Fruit fly (Drosophila melanogaster) whole organism, embryonic: ENCODE data around the gene CG3634.

Experiments used
- Abd-B ChIP-seq: fragments of 200-800 bp; sonication (Bioruptor generic); optimal IDR thresholded peaks from 2 replicates; lab custom pipeline; 2018; ENCODE audit warnings: missing biosample characterization, mild to moderate bottlenecking, missing genetic modification characterization, moderate library complexity
- CG10366 ChIP-seq: fragments of 200-800 bp; sonication (Bioruptor generic); IDR thresholded peaks from 2 replicates; pipeline ENCODE4 v1.3.6; 2022; ENCODE audit warnings: missing biosample characterization, missing genetic modification characterization
- CG15696 ChIP-seq: fragments of 200-800 bp; sonication (Bioruptor generic); optimal IDR thresholded peaks from 2 replicates; lab custom pipeline; 2019; ENCODE audit warnings: missing biosample characterization, mild to moderate bottlenecking, missing genetic modification characterization, moderate library complexity
- CG3065 ChIP-seq: fragments of 200-800 bp; sonication (Bioruptor generic); optimal IDR thresholded peaks from 2 replicates; lab custom pipeline; 2016; ENCODE audit warnings: missing biosample characterization, missing genetic modification characterization
- CG31365 ChIP-seq: fragments of 200-800 bp; sonication (Bioruptor generic); optimal IDR thresholded peaks from 2 replicates; lab custom pipeline; 2018; ENCODE audit warnings: missing biosample characterization, mild to moderate bottlenecking, missing genetic modification characterization
- CG3281 ChIP-seq: fragments of 200-800 bp; sonication (Bioruptor generic); optimal IDR thresholded peaks from 3 replicates; lab custom pipeline; 2017; ENCODE audit warnings: missing biosample characterization, mild to moderate bottlenecking, missing genetic modification characterization
- CG3726 ChIP-seq: fragments of 200-800 bp; sonication (Bioruptor generic); IDR thresholded peaks from 3 replicates; pipeline ENCODE4, ENCODE4 v1.3.6; 2022; ENCODE audit warnings: missing biosample characterization, missing genetic modification characterization
- CG4360 ChIP-seq: fragments of 200-800 bp; sonication (Bioruptor generic); IDR thresholded peaks from 2 replicates; pipeline ENCODE4 v1.3.6; 2022; ENCODE audit warnings: missing biosample characterization, missing genetic modification characterization
- CG4617 ChIP-seq: fragments of 200-800 bp; sonication (Bioruptor generic); optimal IDR thresholded peaks from 3 replicates; lab custom pipeline; 2016; ENCODE audit warnings: missing biosample characterization, missing genetic modification characterization, borderline replicate concordance
- CG5180 ChIP-seq: fragments of 200-800 bp; sonication (Bioruptor generic); optimal IDR thresholded peaks from 3 replicates; lab custom pipeline; 2017; ENCODE audit warnings: missing biosample characterization, missing genetic modification characterization, mild to moderate bottlenecking, moderate library complexity, missing genetic modification reagents
- CG6254 ChIP-seq: fragments of 200-800 bp; sonication (Bioruptor generic); optimal IDR thresholded peaks from 3 replicates; lab custom pipeline; 2017; ENCODE audit warnings: mild to moderate bottlenecking, missing biosample characterization, missing genetic modification reagents, missing genetic modification characterization
- CG7357 ChIP-seq: fragments of 200-800 bp; sonication (Bioruptor generic); IDR thresholded peaks from 3 replicates; pipeline ENCODE4 v1.3.6; 2022; ENCODE audit warnings: missing biosample characterization, missing genetic modification characterization
- CG8281 ChIP-seq: fragments of 200-800 bp; sonication (Bioruptor generic); optimal IDR thresholded peaks from 2 replicates; lab custom pipeline; 2018; ENCODE audit warnings: missing biosample characterization, mild to moderate bottlenecking, missing genetic modification characterization, moderate library complexity
- CG8924 ChIP-seq: fragments of 200-800 bp; optimal IDR thresholded peaks from 3 replicates; lab custom pipeline; 2019; ENCODE audit warnings: missing biosample characterization, mild to moderate bottlenecking, missing genetic modification characterization, moderate library complexity
- CG9727 ChIP-seq: fragments of 200-800 bp; sonication (Bioruptor generic); optimal IDR thresholded peaks from 3 replicates; lab custom pipeline; 2017; ENCODE audit warnings: missing biosample characterization, mild to moderate bottlenecking, missing genetic modification characterization
- E2f2 ChIP-seq: fragments of 200-800 bp; sonication (Bioruptor generic); IDR thresholded peaks from 2 replicates; pipeline ENCODE4 v1.3.6; 2022; ENCODE audit warnings: missing biosample characterization, missing genetic modification characterization
- Hr51 ChIP-seq, 2 experiments: fragments of 200-800 bp; sonication (Bioruptor generic); optimal IDR thresholded peaks; 2 replicates in 1 of 2; 3 replicates in 1 of 2; lab custom pipeline; 2016 to 2018; ENCODE audit warnings: missing biosample characterization in 2 of 2, missing genetic modification characterization in 2 of 2, mild to moderate bottlenecking in 1 of 2, moderate library complexity in 1 of 2
- Hsf ChIP-seq: fragments of 200-800 bp; sonication (Bioruptor generic); optimal IDR thresholded peaks from 3 replicates; lab custom pipeline; 2016; ENCODE audit warnings: missing biosample characterization, missing genetic modification characterization
- MESR4 ChIP-seq: fragments of 200-800 bp; sonication (Bioruptor generic); optimal IDR thresholded peaks from 2 replicates; lab custom pipeline; 2018; ENCODE audit warnings: missing biosample characterization, mild to moderate bottlenecking, missing genetic modification characterization, moderate library complexity
- NfI ChIP-seq: fragments of 200-800 bp; sonication (Bioruptor generic); optimal IDR thresholded peaks from 3 replicates; lab custom pipeline; 2018; ENCODE audit warnings: missing biosample characterization, mild to moderate bottlenecking, missing genetic modification characterization, moderate library complexity
- Oaz ChIP-seq: fragments of 200-800 bp; sonication (Bioruptor generic); IDR thresholded peaks from 2 replicates; pipeline ENCODE4 v1.3.6; 2022; ENCODE audit warnings: missing biosample characterization, missing genetic modification characterization
- Sry-δ ChIP-seq: fragments of 200-800 bp; sonication (Bioruptor generic); optimal IDR thresholded peaks from 2 replicates; lab custom pipeline; 2016; ENCODE audit warnings: missing biosample characterization, missing genetic modification characterization
- Xrp1 ChIP-seq: fragments of 200-800 bp; sonication (Bioruptor generic); IDR thresholded peaks from 2 replicates; pipeline ENCODE4 v1.3.6; 2022; ENCODE audit warnings: missing biosample characterization, missing genetic modification characterization
- amos ChIP-seq: fragments of 200-800 bp; sonication (Bioruptor generic); IDR thresholded peaks from 2 replicates; pipeline ENCODE4 v1.3.6; 2022; ENCODE audit warnings: missing biosample characterization, missing genetic modification characterization; ENCODE audit not compliant: partially characterized antibody
- ase ChIP-seq: fragments of 200-800 bp; sonication (Bioruptor generic); IDR thresholded peaks from 3 replicates; pipeline ENCODE4 v1.3.6; 2022; ENCODE audit warnings: missing biosample characterization, missing genetic modification characterization
- dimm ChIP-seq: fragments of 200-800 bp; sonication (Bioruptor generic); IDR thresholded peaks from 2 replicates; pipeline ENCODE4 v1.3.6; 2022; ENCODE audit warnings: missing biosample characterization, missing genetic modification characterization
- dpn ChIP-seq, 2 experiments: fragments of 200-800 bp; sonication (Bioruptor generic); optimal IDR thresholded peaks; 3 replicates each; lab custom pipeline; 2016; ENCODE audit warnings: missing biosample characterization in 2 of 2, missing genetic modification characterization in 2 of 2
- exex ChIP-seq: fragments of 200-800 bp; sonication (Bioruptor generic); optimal IDR thresholded peaks from 4 replicates; lab custom pipeline; 2018; ENCODE audit warnings: missing biosample characterization, mild to moderate bottlenecking, missing genetic modification characterization, moderate library complexity
- gfzf ChIP-seq: fragments of 200-800 bp; sonication (Bioruptor generic); optimal IDR thresholded peaks from 2 replicates; lab custom pipeline; 2016; ENCODE audit warnings: missing biosample characterization, mild to moderate bottlenecking, missing genetic modification characterization, moderate library complexity
- kah ChIP-seq: fragments of 200-800 bp; sonication (Bioruptor generic); optimal IDR thresholded peaks from 2 replicates; lab custom pipeline; 2018; ENCODE audit warnings: missing biosample characterization, mild to moderate bottlenecking, missing genetic modification characterization
- lab ChIP-seq: fragments of 200-800 bp; sonication (Bioruptor generic); optimal IDR thresholded peaks from 3 replicates; lab custom pipeline; 2017; ENCODE audit warnings: missing biosample characterization, missing genetic modification characterization, mild to moderate bottlenecking, moderate library complexity, missing genetic modification reagents
- lola ChIP-seq, 3 experiments: fragments of >200 bp in 2 of 3; fragments of 200-800 bp in 1 of 3; sonication (Bioruptor generic) in 1 of 3; optimal IDR thresholded peaks; 2 replicates each; lab custom pipeline; 2017 to 2019; ENCODE audit warnings: missing biosample characterization in 3 of 3, missing genetic modification characterization in 3 of 3, mild to moderate bottlenecking in 1 of 3, moderate library complexity in 1 of 3
- mirr ChIP-seq: fragments of 200-800 bp; sonication (Bioruptor generic); optimal IDR thresholded peaks from 3 replicates; lab custom pipeline; 2018; ENCODE audit warnings: missing biosample characterization, mild to moderate bottlenecking, missing genetic modification characterization
- nom ChIP-seq: fragments of 200-800 bp; sonication (Bioruptor generic); optimal IDR thresholded peaks from 2 replicates; lab custom pipeline; 2017; ENCODE audit warnings: missing biosample characterization, missing genetic modification characterization, mild to moderate bottlenecking, moderate library complexity, missing genetic modification reagents
- slou ChIP-seq: fragments of 200-800 bp; sonication (Bioruptor generic); optimal IDR thresholded peaks from 3 replicates; lab custom pipeline; 2016; ENCODE audit warnings: missing biosample characterization, missing genetic modification characterization
- twi ChIP-seq: fragments of 200-800 bp; optimal IDR thresholded peaks from 2 replicates; lab custom pipeline; 2019; ENCODE audit warnings: missing biosample characterization, mild to moderate bottlenecking, missing genetic modification characterization, moderate library complexity
- unc-4 ChIP-seq: fragments of 200-800 bp; sonication (Bioruptor generic); IDR thresholded peaks from 2 replicates; pipeline ENCODE4 v1.3.6; 2022; ENCODE audit warnings: missing biosample characterization, missing genetic modification characterization; ENCODE audit not compliant: partially characterized antibody
- zfh2 ChIP-seq: fragments of 200-800 bp; sonication (Bioruptor generic); optimal IDR thresholded peaks from 2 replicates; lab custom pipeline; 2016; ENCODE audit warnings: missing biosample characterization, missing genetic modification characterization

The CG3634 gene

DNA sequence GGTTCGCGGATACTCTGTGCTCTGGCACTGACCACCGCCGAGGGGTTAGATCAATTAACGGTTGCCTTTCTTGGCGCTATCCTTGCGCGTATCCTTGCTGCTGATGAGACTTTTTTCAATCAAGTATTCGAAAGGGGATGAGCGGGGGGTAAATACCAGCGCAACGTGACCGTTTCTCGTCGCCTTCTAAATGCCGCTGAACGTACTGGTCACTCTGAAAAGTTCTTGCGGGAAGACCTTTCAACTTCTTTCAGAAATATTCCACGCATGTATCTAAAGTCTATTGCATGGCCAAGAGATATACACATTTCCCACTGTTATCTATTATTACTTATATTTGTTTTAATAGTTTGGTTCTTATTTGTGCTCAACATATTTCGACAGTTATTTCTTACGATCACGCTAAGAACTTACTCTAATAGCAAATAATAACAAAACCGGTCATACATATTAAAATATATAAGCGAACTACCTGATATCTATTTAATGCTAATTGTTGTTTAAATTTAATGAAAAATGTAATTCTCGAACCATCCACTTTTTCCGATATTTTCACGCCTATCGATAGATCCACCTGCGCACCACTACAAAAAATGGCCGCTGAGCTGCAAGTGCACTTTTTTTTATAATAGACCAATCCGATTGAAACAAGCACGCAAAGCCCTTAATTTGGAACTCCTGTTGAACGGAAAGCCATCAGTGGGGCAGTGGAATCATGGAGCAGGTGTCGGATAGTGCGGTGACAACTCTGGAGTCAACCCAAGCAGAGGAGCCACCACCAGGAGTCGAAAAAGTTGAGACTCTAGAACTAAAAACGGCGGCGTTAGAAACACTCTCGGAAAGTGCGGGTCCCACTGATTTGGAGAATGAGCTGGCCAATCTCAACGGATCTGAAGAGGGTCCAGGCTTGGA lies at the start of gene CG3634, which contains the start of gene HIPP1 (continued):
- TF ChIP-seq CG8281, result no peak
- no peak for TF ChIP-seq Oaz (GFP tag; lab: Robert Waterston, UW)
- TF ChIP-seq twi (tag; lab: Kevin White, UChicago), result no peak
- no peak for TF ChIP-seq kah (GFP tag; lab: Kevin White, UChicago)
- peak; percentile 83 for TF ChIP-seq gfzf (GFP tag; lab: Kevin White, UChicago)
- no peak for TF ChIP-seq CG3726 (GFP tag; lab: Robert Waterston, UW)
- TF ChIP-seq CG3281, result no peak
- TF ChIP-seq Hsf (GFP tag; lab: Kevin White, UChicago), result peak; percentile 24
- TF ChIP-seq CG6254 (GFP tag; lab: Kevin White, UChicago), result no peak
- TF ChIP-seq Xrp1 (GFP tag; lab: Robert Waterston, UW), result peak; percentile 22; the same call in 1 of the 2 replicates
- TF ChIP-seq Hr51 (GFP tag; optimal IDR thresholded peaks at IDR 0.05; lab: Kevin White, UChicago), result no peak
- peak; percentile 17 for TF ChIP-seq CG9727 (GFP tag; lab: Kevin White, UChicago)
- TF ChIP-seq CG7357 (GFP tag; lab: Robert Waterston, UW), result no peak
- TF ChIP-seq CG8924 (tag; lab: Kevin White, UChicago), result peak; percentile 11
- peak; percentile 80 for TF ChIP-seq Sry-δ (GFP tag; lab: Kevin White, UChicago)
- TF ChIP-seq dimm (GFP tag; lab: Robert Waterston, UW), result no peak
- TF ChIP-seq unc-4, result peak; percentile 69; the same call in 1 of the 2 replicates
- no peak for TF ChIP-seq ase (GFP tag; lab: Robert Waterston, UW)
- no peak for TF ChIP-seq CG10366
- no peak for TF ChIP-seq CG3065 (GFP tag; lab: Kevin White, UChicago)
- no peak for TF ChIP-seq slou (GFP tag; lab: Kevin White, UChicago)
- TF ChIP-seq lola (GFP tag; optimal IDR thresholded peaks at IDR 0.05; lab: Kevin White, UChicago), result peak in 1 of 3 experiments; percentile 28
- TF ChIP-seq CG31365 (tag; lab: Kevin White, UChicago), result no peak
- no peak for TF ChIP-seq CG4360 (GFP tag; lab: Robert Waterston, UW)
- peak; percentile 50; the same call in 1 of the 2 replicates for TF ChIP-seq E2f2 (GFP tag; lab: Robert Waterston, UW)
- TF ChIP-seq nom (GFP tag; lab: Kevin White, UChicago), result no peak
- TF ChIP-seq NfI (GFP tag; lab: Kevin White, UChicago), result no peak
- TF ChIP-seq MESR4, result peak; percentile 90
- TF ChIP-seq CG15696 (tag; lab: Kevin White, UChicago), result no peak
- peak; percentile 70 for TF ChIP-seq amos
- no peak for TF ChIP-seq Abd-B (GFP tag; lab: Kevin White, UChicago)

DNA sequence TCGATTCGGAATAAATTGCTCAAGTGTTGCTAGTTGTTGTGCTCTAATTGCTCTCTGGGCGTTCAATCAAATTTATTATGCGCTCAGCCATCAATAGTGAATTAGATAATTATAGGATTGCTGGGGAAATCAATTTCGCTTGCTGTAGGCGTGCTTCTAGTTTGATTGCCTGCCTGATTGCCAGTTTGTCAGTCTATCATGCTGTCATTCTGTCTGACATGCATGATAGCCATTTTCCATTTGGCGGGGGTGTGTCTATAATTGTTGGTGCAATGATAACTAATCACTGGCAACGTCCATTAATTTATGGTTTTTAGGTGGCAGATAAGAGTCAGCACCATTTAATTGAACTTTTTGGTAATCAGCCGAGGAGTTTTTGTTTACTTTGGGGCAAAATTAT lies 48.5 kb upstream of the CG3634 start:
- no peak for TF ChIP-seq CG4617
- no peak for TF ChIP-seq CG5180 (GFP tag; lab: Kevin White, UChicago)
- peak; percentile 43 for TF ChIP-seq exex (tag; lab: Kevin White, UChicago)
- TF ChIP-seq mirr (GFP tag; lab: Kevin White, UChicago), result peak; percentile 20
- no peak for TF ChIP-seq dpn (GFP tag; optimal IDR thresholded peaks at IDR 0.05; lab: Kevin White, UChicago)
- peak; percentile 97 for TF ChIP-seq CG8281
- TF ChIP-seq zfh2, result no peak
- TF ChIP-seq lab (GFP tag; lab: Kevin White, UChicago), result peak; percentile 25
